Fruit fly (Drosophila melanogaster) whole organism, wandering third instar larva: ENCODE data around the gene Hsp27.

Experiments
- Hr78 ChIP-seq: fragments of >200 bp; optimal IDR thresholded peaks from 2 replicates; lab custom pipeline; 2017; ENCODE audit warnings: missing biosample characterization, missing genetic modification characterization
- Rel ChIP-seq, 2 experiments: fragments of 200-800 bp; sonication (Bioruptor generic) in 1 of 2; optimal IDR thresholded peaks; 2 replicates in 1 of 2; 3 replicates in 1 of 2; lab custom pipeline; 2016 to 2019; ENCODE audit warnings: mild to moderate bottlenecking in 2 of 2, missing biosample characterization in 2 of 2, missing genetic modification characterization in 2 of 2, moderate library complexity in 1 of 2
- fru ChIP-seq: fragments of 200-800 bp; sonication (Bioruptor generic); optimal IDR thresholded peaks from 3 replicates; lab custom pipeline; 2016; ENCODE audit warnings: missing biosample characterization, mild to moderate bottlenecking, missing genetic modification characterization
- h ChIP-seq: fragments of 200-800 bp; sonication (Bioruptor generic); optimal IDR thresholded peaks from 3 replicates; lab custom pipeline; 2016; ENCODE audit warnings: missing biosample characterization, mild to moderate bottlenecking, missing genetic modification characterization
- jim ChIP-seq: fragments of 175-275, 200-325 bp; sonication (Bioruptor generic); optimal IDR thresholded peaks from 2 replicates; lab custom pipeline; 2016; ENCODE audit warnings: missing biosample characterization, mild to moderate bottlenecking, missing genetic modification characterization
- sage ChIP-seq: fragments of 200-800 bp; sonication (Bioruptor generic); optimal IDR thresholded peaks from 2 replicates; lab custom pipeline; 2016; ENCODE audit warnings: missing biosample characterization, mild to moderate bottlenecking, missing genetic modification characterization
- usp ChIP-seq: fragments of >200 bp; optimal IDR thresholded peaks from 2 replicates; lab custom pipeline; 2017; ENCODE audit warnings: missing biosample characterization, missing genetic modification characterization
- woc ChIP-seq: sonication (Bioruptor generic); optimal IDR thresholded peaks from 2 replicates; lab custom pipeline; 2016; ENCODE audit warnings: missing biosample characterization, mild to moderate bottlenecking, missing genetic modification characterization

dm6 chr3L:9349314-9349733, 34.5 kb upstream of the Hsp27 start, which contains the start of gene PGRP-LF:
- TF ChIP-seq woc, result no peak
- peak; percentile 13 for TF ChIP-seq sage (GFP tag; lab: Kevin White, UChicago)
- TF ChIP-seq fru, result no peak
- TF ChIP-seq h (GFP tag; lab: Kevin White, UChicago), result peak; percentile 52
- TF ChIP-seq usp (GFP tag; lab: Kevin White, UChicago), result no peak
- no peak for TF ChIP-seq Rel (GFP tag; optimal IDR thresholded peaks at IDR 0.05; lab: Kevin White, UChicago)
- peak; percentile 100 for TF ChIP-seq Rel (tag; optimal IDR thresholded peaks at IDR 0.05; lab: Kevin White, UChicago)
- no peak for TF ChIP-seq Hr78 (GFP tag; lab: Kevin White, UChicago)
- TF ChIP-seq jim (GFP tag; lab: Kevin White, UChicago), result no peak
